Worm (Caenorhabditis elegans) whole organism, late embryonic: ENCODE results near the gene adt-2.

ENCODE experiments used
- C08G9.2 ChIP-seq: sonication (generic microtip); optimal IDR thresholded peaks from 2 replicates; lab custom pipeline; 2016; ENCODE audit warnings: mild to moderate bottlenecking, missing genetic modification characterization, moderate library complexity, missing compliant biosample characterization
- K09A11.1 ChIP-seq: sonication (generic microtip); optimal IDR thresholded peaks from 2 replicates; lab custom pipeline; 2017; ENCODE audit warnings: antibody characterized with exemption, mild to moderate bottlenecking, missing genetic modification characterization, missing compliant biosample characterization; ENCODE audit not compliant: insufficient read depth
- ceh-14 ChIP-seq: sonication (generic microtip); optimal IDR thresholded peaks from 2 replicates; lab custom pipeline; 2016; ENCODE audit warnings: missing genotype, missing genetic modification characterization, missing compliant biosample characterization
- ceh-18 ChIP-seq: sonication (generic microtip); optimal IDR thresholded peaks from 2 replicates; lab custom pipeline; 2016; ENCODE audit warnings: missing genetic modification characterization, missing compliant biosample characterization
- ceh-22 ChIP-seq: sonication (generic microtip); optimal IDR thresholded peaks from 2 replicates; lab custom pipeline; 2017; ENCODE audit warnings: missing biosample characterization, missing genetic modification characterization
- ceh-24 ChIP-seq: sonication (generic microtip); optimal IDR thresholded peaks from 2 replicates; lab custom pipeline; 2016; ENCODE audit warnings: mild to moderate bottlenecking, missing genetic modification characterization, missing compliant biosample characterization
- ceh-30 ChIP-seq: fragments of 150-350 bp; optimal IDR thresholded peaks from 2 replicates; lab custom pipeline; 2014; ENCODE audit warnings: missing biosample characterization, missing genetic modification characterization
- ceh-31 ChIP-seq: sonication (generic microtip); optimal IDR thresholded peaks from 2 replicates; lab custom pipeline; 2016; ENCODE audit warnings: missing genetic modification characterization, missing compliant biosample characterization
- ceh-34 ChIP-seq: sonication (generic microtip); optimal IDR thresholded peaks from 2 replicates; lab custom pipeline; 2016; ENCODE audit warnings: mild to moderate bottlenecking, missing genetic modification characterization, missing compliant biosample characterization
- ceh-48 ChIP-seq: sonication (generic microtip); optimal IDR thresholded peaks from 2 replicates; lab custom pipeline; 2016; ENCODE audit warnings: missing genetic modification characterization, inconsistent platforms, missing compliant biosample characterization
- ceh-9 ChIP-seq: sonication (generic microtip); optimal IDR thresholded peaks from 2 replicates; lab custom pipeline; 2016; ENCODE audit warnings: mild to moderate bottlenecking, missing genetic modification characterization, inconsistent platforms, missing compliant biosample characterization
- dmd-4 ChIP-seq: sonication (generic microtip); optimal IDR thresholded peaks from 2 replicates; lab custom pipeline; 2016; ENCODE audit warnings: borderline replicate concordance, missing genetic modification characterization, missing compliant biosample characterization
- dve-1 ChIP-seq: sonication (generic microtip); optimal IDR thresholded peaks from 2 replicates; lab custom pipeline; 2017; ENCODE audit warnings: antibody characterized with exemption, mild to moderate bottlenecking, missing genetic modification characterization, missing compliant biosample characterization
- elt-2 ChIP-seq: sonication (generic microtip); optimal IDR thresholded peaks from 2 replicates; lab custom pipeline; 2016; ENCODE audit warnings: missing genetic modification reagents, missing genetic modification characterization, missing compliant biosample characterization
- elt-4 ChIP-seq: sonication (generic microtip); optimal IDR thresholded peaks from 2 replicates; lab custom pipeline; 2016; ENCODE audit warnings: missing genetic modification characterization, missing compliant biosample characterization
- eyg-1 ChIP-seq: sonication (generic microtip); optimal IDR thresholded peaks from 2 replicates; lab custom pipeline; 2016; ENCODE audit warnings: missing genotype, missing genetic modification characterization, missing compliant biosample characterization
- fkh-10 ChIP-seq: fragments of 150-350 bp; optimal IDR thresholded peaks from 2 replicates; lab custom pipeline; 2014; ENCODE audit warnings: missing biosample characterization, missing genetic modification reagents, missing genetic modification characterization
- hlh-13 ChIP-seq: fragments of 200-800 bp; sonication (Bioruptor generic); optimal IDR thresholded peaks from 2 replicates; lab custom pipeline; 2018; ENCODE audit warnings: mild to moderate bottlenecking, missing genetic modification characterization, missing compliant biosample characterization
- hlh-15 ChIP-seq: sonication (generic microtip); optimal IDR thresholded peaks from 2 replicates; lab custom pipeline; 2016; ENCODE audit warnings: missing genetic modification characterization, missing compliant biosample characterization
- hlh-6 ChIP-seq: sonication (generic microtip); optimal IDR thresholded peaks from 2 replicates; lab custom pipeline; 2016; ENCODE audit warnings: missing genotype, missing genetic modification characterization, missing compliant biosample characterization
- lim-6 ChIP-seq: sonication (generic microtip); optimal IDR thresholded peaks from 2 replicates; lab custom pipeline; 2016; ENCODE audit warnings: missing genetic modification characterization, missing compliant biosample characterization
- lin-11 ChIP-seq: fragments of 200-800 bp; sonication (Bioruptor generic); optimal IDR thresholded peaks from 2 replicates; lab custom pipeline; 2018; ENCODE audit warnings: mild to moderate bottlenecking, missing genetic modification characterization, missing compliant biosample characterization
- nhr-11 ChIP-seq: fragments of 150-350 bp; optimal IDR thresholded peaks from 2 replicates; lab custom pipeline; 2014; ENCODE audit warnings: missing biosample characterization, missing genetic modification characterization
- nhr-232 ChIP-seq: sonication (generic microtip); optimal IDR thresholded peaks from 2 replicates; lab custom pipeline; 2016; ENCODE audit warnings: missing genetic modification characterization, missing compliant biosample characterization
- npax-4 ChIP-seq: sonication (generic microtip); optimal IDR thresholded peaks from 2 replicates; lab custom pipeline; 2016; ENCODE audit warnings: missing genetic modification characterization, missing compliant biosample characterization
- odd-2 ChIP-seq: sonication (generic microtip); optimal IDR thresholded peaks from 2 replicates; lab custom pipeline; 2017; ENCODE audit warnings: antibody characterized with exemption, mild to moderate bottlenecking, missing genetic modification characterization, missing compliant biosample characterization
- pag-3 ChIP-seq: sonication (generic microtip); optimal IDR thresholded peaks from 2 replicates; lab custom pipeline; 2016; ENCODE audit warnings: missing compliant biosample characterization, missing genetic modification characterization, borderline replicate concordance
- pax-1 ChIP-seq: fragments of 150-350 bp; optimal IDR thresholded peaks from 2 replicates; lab custom pipeline; 2014; ENCODE audit warnings: missing biosample characterization, missing genetic modification characterization
- pha-2 ChIP-seq: sonication (generic microtip); optimal IDR thresholded peaks from 2 replicates; lab custom pipeline; 2017; ENCODE audit warnings: mild to moderate bottlenecking, missing genetic modification characterization, missing compliant biosample characterization
- pha-4 ChIP-seq: fragments of 150-350 bp; optimal IDR thresholded peaks from 2 replicates; lab custom pipeline; 2018; ENCODE audit warnings: missing biosample characterization, missing genetic modification reagents, missing genetic modification characterization
- pqm-1 ChIP-seq: sonication (generic microtip); optimal IDR thresholded peaks from 2 replicates; lab custom pipeline; 2016; ENCODE audit warnings: missing genetic modification characterization, missing compliant biosample characterization
- ref-2 ChIP-seq: sonication (generic microtip); optimal IDR thresholded peaks from 2 replicates; lab custom pipeline; 2016; ENCODE audit warnings: missing genetic modification characterization, missing compliant biosample characterization
- rnt-1 ChIP-seq: sonication (generic microtip); optimal IDR thresholded peaks from 2 replicates; lab custom pipeline; 2016; ENCODE audit warnings: missing genetic modification characterization, missing compliant biosample characterization
- sdc-2 ChIP-seq: sonication (generic microtip); optimal IDR thresholded peaks from 2 replicates; lab custom pipeline; 2016; ENCODE audit warnings: missing genotype, missing genetic modification characterization, missing compliant biosample characterization
- sox-4 ChIP-seq: sonication (generic microtip); optimal IDR thresholded peaks from 2 replicates; lab custom pipeline; 2017; ENCODE audit warnings: mild to moderate bottlenecking, missing genetic modification characterization, inconsistent platforms, missing compliant biosample characterization
- syd-9 ChIP-seq: sonication (generic microtip); optimal IDR thresholded peaks from 2 replicates; lab custom pipeline; 2016; ENCODE audit warnings: mild to moderate bottlenecking, missing genetic modification characterization, moderate library complexity, missing compliant biosample characterization
- unc-42 ChIP-seq: sonication (generic microtip); optimal IDR thresholded peaks from 2 replicates; lab custom pipeline; 2016; ENCODE audit warnings: missing genotype, missing genetic modification characterization, missing compliant biosample characterization
- ztf-16 ChIP-seq: sonication (generic microtip); optimal IDR thresholded peaks from 2 replicates; lab custom pipeline; 2017; ENCODE audit warnings: missing genetic modification characterization, missing compliant biosample characterization

adt-2 gene

DNA sequence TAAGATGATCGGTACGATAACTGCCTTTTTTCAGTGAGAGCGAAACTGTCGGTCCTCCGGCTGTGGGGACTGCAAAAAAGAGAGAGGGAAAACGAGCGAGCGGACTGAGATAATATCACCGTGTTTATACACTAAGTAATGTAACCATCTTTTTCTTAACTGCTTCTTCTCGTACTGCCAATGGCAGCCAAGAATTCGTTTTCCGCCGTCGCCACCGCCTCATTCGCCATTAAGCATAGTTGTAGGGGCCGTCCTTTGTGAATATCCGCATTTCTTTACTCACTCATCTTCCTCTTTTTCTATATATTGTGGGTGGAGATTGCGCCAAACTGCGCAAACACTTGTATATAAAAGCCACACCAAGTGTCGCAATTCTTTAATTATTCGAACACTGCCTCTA lies 39.5 kb upstream of the adt-2 start, which contains the start of gene col-174:
Gene col-174, plus strand, starts transcription at position 301 of the 400 bp plus-strand sequence.
- TF ChIP-seq ceh-34 (tag; lab: Kevin White, UChicago), result no peak
- TF ChIP-seq npax-4 (tag; lab: Kevin White, UChicago), result no peak
- TF ChIP-seq ceh-30 (tag; lab: Kevin White, UChicago), result no peak
- no peak for TF ChIP-seq ceh-9 (tag; lab: Kevin White, UChicago)
- no peak for TF ChIP-seq K09A11.1 (tag; lab: Kevin White, UChicago)
- no peak for TF ChIP-seq C08G9.2 (tag; lab: Kevin White, UChicago)
- no peak for TF ChIP-seq sdc-2 (tag; lab: Kevin White, UChicago)
- no peak for TF ChIP-seq lin-11 (tag; lab: Kevin White, UChicago)
- no peak for TF ChIP-seq unc-42 (tag; lab: Kevin White, UChicago)
- no peak for TF ChIP-seq ceh-24 (tag; lab: Kevin White, UChicago)
- TF ChIP-seq hlh-13 (GFP tag; lab: Kevin White, UChicago), result no peak
- no peak for TF ChIP-seq lim-6 (tag; lab: Kevin White, UChicago)
- TF ChIP-seq dve-1 (tag; lab: Kevin White, UChicago), result no peak
- no peak for TF ChIP-seq ref-2 (tag; lab: Kevin White, UChicago)
- TF ChIP-seq odd-2, result no peak
- no peak for TF ChIP-seq syd-9 (tag; lab: Kevin White, UChicago)
- TF ChIP-seq rnt-1 (tag; lab: Kevin White, UChicago), result no peak
- TF ChIP-seq fkh-10 (GFP tag; lab: Kevin White, UChicago), result no peak
- no peak for TF ChIP-seq hlh-6 (tag; lab: Kevin White, UChicago)
- no peak for TF ChIP-seq elt-4 (tag; lab: Kevin White, UChicago)

DNA sequence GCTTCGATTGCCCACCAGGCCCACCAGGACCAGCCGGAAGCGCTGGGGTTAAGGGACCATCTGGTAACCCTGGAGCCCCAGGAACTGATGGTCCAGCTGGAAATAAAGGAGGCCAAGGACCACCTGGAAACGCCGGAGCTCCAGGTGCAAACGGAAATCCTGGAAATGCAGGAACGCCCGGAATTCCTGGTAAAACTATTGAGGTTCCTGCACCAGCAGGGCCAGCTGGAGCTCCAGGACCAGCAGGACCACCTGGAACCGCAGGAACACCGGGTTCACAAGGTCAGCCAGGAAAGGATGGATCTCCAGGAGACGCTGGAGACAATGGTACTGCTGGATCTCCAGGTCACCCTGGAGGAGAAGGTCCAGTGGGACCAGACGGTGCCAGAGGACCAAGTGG lies 38.3 kb upstream of the adt-2 start:
- TF ChIP-seq sox-4 (tag; lab: Kevin White, UChicago), result no peak
- no peak for TF ChIP-seq lin-11 (tag; lab: Kevin White, UChicago)
- no peak for TF ChIP-seq pqm-1 (tag; lab: Kevin White, UChicago)
- TF ChIP-seq ceh-18, result no peak
- no peak for TF ChIP-seq pag-3

DNA sequence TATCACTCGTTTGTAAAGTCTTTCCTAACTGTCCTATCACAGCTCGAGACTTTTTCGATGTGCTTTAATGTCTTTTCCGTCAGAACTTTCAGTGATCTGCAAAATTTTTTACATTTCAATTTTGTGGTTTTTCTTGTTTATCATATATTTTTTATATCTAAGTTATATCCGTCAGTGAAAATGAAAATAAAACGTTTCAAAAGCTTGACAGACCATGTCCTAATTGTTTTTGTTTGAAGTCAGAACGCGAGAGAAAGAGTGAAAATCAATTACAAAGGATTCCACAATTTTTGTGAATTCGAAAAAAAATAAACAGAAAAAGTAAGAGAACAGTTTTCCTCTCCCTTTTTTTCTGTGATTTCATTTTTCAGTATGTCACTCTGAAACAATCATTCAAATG lies 37.9 kb upstream of the adt-2 start, which contains the start of gene F46C8.1:
Gene F46C8.1, plus strand, starts transcription at position 301 of the 400 bp plus-strand sequence.
- no peak for TF ChIP-seq pha-2 (tag; lab: Kevin White, UChicago)
- no peak for TF ChIP-seq dve-1 (tag; lab: Kevin White, UChicago)
- TF ChIP-seq ceh-14 (tag; lab: Kevin White, UChicago), result no peak
- TF ChIP-seq ceh-48 (tag; lab: Kevin White, UChicago), result no peak
- TF ChIP-seq nhr-11 (tag; lab: Kevin White, UChicago), result no peak
- no peak for TF ChIP-seq lin-11 (tag; lab: Kevin White, UChicago)
- no peak for TF ChIP-seq dmd-4 (tag; lab: Kevin White, UChicago)
- TF ChIP-seq npax-4 (tag; lab: Kevin White, UChicago), result no peak
- TF ChIP-seq C08G9.2 (tag; lab: Kevin White, UChicago), result no peak
- TF ChIP-seq ceh-22 (tag; lab: Kevin White, UChicago), result no peak
- TF ChIP-seq elt-4 (tag; lab: Kevin White, UChicago), result no peak
- TF ChIP-seq hlh-15 (tag; lab: Kevin White, UChicago), result no peak
- TF ChIP-seq ceh-31 (tag; lab: Kevin White, UChicago), result no peak

DNA sequence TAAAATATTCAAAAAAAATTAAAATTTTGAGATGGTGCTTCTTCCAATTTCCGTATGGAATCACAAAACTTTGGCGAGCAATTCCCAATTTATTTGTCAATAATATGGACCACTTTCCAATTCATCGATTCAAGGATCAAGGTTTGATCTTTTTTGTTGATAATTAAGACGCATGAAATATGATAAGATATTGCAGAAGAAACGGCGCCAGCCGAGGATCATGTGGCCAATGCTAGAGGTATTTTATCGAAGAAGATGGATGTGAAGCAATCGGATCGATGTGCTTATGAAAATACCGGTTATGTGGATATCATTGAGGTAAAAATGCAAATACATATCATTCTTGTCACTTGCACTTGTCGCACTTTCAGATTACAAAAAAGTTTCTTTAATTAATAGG lies 35.6 kb upstream of the adt-2 start:
- TF ChIP-seq nhr-232 (tag; lab: Kevin White, UChicago) (no peak), ceh-22 (tag; lab: Kevin White, UChicago) (no peak), unc-42 (tag; lab: Kevin White, UChicago) (no peak), ztf-16 (tag; lab: Kevin White, UChicago) (no peak), fkh-10 (GFP tag; lab: Kevin White, UChicago) (no peak), sdc-2 (tag; lab: Kevin White, UChicago) (no peak), pag-3 (no peak), elt-2 (tag; lab: Kevin White, UChicago) (no peak), pha-4 (no peak), pax-1 (tag; lab: Kevin White, UChicago) (no peak), eyg-1 (tag; lab: Kevin White, UChicago) (no peak)
